Worm (Caenorhabditis elegans): ENCODE results near the gene F52E10.2.

Gene F52E10.2

DNA sequence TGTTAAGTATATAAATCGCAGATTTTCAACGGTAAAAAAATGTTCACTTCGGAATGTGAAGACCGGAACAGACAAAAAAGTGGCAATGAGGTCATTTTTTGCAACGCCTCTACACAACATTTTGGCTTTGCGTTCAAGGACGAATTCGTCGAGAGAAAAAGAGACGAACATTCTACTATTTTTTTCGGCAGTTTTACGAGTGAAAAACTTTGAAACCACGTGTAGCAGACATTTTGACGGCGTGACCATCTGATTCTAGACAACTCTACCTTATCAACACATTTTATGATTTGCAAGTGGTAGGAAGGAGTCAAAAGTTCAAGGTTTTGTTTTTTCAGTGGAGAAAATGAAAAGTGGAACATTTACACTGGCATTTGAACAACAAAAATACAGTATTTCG is 7.5 kb upstream of the F52E10.2 start:
- TF ChIP-seq nhr-25 (tag; optimal IDR thresholded peaks at IDR 0.05) (peak; percentile 84), tbx-2 (tag; optimal IDR thresholded peaks at IDR 0.05) (no peak)

DNA sequence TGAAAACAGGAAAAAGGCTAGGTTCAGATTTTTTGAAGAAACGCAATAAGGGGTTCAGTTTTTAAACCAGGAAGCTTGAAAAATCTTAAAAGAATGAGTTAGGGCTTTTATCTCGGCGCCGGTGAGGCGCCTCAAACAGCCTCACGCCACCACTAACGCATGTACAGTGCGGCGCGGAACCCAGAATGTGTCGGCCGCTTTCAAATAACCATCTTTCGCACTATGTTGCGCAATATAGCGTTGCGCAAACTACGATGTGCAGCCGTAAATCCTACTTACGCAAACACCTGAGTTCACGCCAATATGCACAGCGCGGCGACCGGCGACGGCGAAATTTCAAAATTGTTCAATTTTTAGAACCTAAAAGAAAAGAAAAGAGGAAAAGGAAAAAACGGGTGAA is 6.6 kb upstream of the F52E10.2 start:
- peak; percentile 81 for TF ChIP-seq snpc-4 (tag; optimal IDR thresholded peaks at IDR 0.05)
- no peak for TF ChIP-seq ceh-28 (tag; optimal IDR thresholded peaks at IDR 0.05)
- TF ChIP-seq elt-3 (tag; optimal IDR thresholded peaks at IDR 0.05): no peak
- TF ChIP-seq nhr-76 (tag; optimal IDR thresholded peaks at IDR 0.05): no peak
- no peak for TF ChIP-seq tbx-2 (tag; optimal IDR thresholded peaks at IDR 0.05)
- no peak for TF ChIP-seq eor-1 (tag; optimal IDR thresholded peaks at IDR 0.05)

DNA sequence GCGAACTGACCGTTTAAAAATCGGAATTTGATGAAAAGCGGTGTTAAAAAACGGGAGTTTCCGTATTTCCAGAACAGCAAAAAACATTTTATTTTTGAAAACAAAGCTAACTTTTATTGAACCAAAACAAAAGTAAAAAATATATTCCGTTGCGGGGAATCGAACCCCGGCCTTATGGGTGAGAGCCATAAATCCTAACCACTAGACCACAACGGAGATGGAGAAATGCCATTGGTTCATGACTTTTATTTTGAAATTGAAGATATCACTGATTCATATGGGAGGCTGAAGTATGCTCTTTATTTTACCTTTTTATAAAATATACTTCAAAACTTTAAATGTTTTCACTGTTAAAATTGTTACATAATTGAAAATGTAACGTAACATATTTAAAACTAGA is 2.1 kb upstream of the F52E10.2 start:
- no peak for TF ChIP-seq fkh-2 (tag; optimal IDR thresholded peaks at IDR 0.05)

DNA sequence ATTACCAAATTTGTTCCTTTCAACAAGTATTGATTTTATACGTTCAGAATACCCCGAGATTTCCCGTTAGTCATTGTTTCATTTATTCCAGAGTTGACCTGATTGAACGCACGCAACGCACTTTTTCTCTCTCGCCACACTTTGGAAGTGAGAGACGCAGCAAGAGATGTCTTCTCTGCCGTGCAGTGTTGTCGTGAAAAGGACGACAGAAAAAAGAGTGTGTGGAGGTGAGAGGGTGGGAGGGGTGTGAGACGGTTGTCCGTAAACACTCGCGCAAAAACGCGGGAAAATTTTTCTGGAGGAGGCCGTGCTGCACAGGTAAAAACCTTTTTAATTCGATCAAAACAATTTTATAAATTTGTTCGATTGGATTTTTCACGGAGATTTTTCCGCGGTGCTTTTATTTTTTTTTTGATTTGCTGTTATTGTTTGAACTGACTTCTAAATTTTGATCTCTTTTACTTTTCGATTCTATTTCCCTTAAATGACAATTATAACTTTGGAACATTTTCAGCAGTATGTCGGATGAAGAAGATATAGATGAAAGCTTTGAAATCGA is 7.7 kb downstream of the F52E10.2 start, which contains the start of gene sdc-1:
Gene sdc-1 (plus strand): TSS at position 509 of the 559 bp plus-strand sequence.
- TF ChIP-seq unc-62 (GFP tag; optimal IDR thresholded peaks at IDR 0.05) (no peak), ceh-9 (tag; optimal IDR thresholded peaks at IDR 0.05) (no peak), ceh-28 (tag; optimal IDR thresholded peaks at IDR 0.05) (peak; percentile 51), pqm-1 (tag; optimal IDR thresholded peaks at IDR 0.05) (no peak), ztf-11 (tag; optimal IDR thresholded peaks at IDR 0.05) (no peak), nfya-1 (tag; optimal IDR thresholded peaks at IDR 0.05; ENCODE audit: insufficient read depth) (peak; percentile 63), unc-39 (tag; optimal IDR thresholded peaks at IDR 0.05) (no peak), nhr-43 (tag; optimal IDR thresholded peaks at IDR 0.05; ENCODE audit: poor library complexity, severe bottlenecking) (no peak), jun-1 (tag; optimal IDR thresholded peaks at IDR 0.05) (no peak), pha-4 (tag; optimal IDR thresholded peaks at IDR 0.05) (peak; percentile 67), tbx-2 (tag; optimal IDR thresholded peaks at IDR 0.05) (no peak), skn-1 (tag; optimal IDR thresholded peaks at IDR 0.05) (peak; percentile 22), elt-2 (tag; optimal IDR thresholded peaks at IDR 0.05) (peak; percentile 32), hmg-11 (tag; optimal IDR thresholded peaks at IDR 0.05) (peak; percentile 28), nhr-23 (tag; optimal IDR thresholded peaks at IDR 0.05) (peak; percentile 49), eor-1 (tag; optimal IDR thresholded peaks at IDR 0.05) (no peak), lin-15B (tag; optimal IDR thresholded peaks at IDR 0.05) (peak; percentile 21), fkh-2 (tag; optimal IDR thresholded peaks at IDR 0.05) (no peak), nhr-237 (tag; optimal IDR thresholded peaks at IDR 0.05) (no peak), ceh-82 (tag; optimal IDR thresholded peaks at IDR 0.05) (no peak), nhr-77 (tag; optimal IDR thresholded peaks at IDR 0.05) (no peak), nhr-11 (tag; optimal IDR thresholded peaks at IDR 0.05) (no peak)

DNA sequence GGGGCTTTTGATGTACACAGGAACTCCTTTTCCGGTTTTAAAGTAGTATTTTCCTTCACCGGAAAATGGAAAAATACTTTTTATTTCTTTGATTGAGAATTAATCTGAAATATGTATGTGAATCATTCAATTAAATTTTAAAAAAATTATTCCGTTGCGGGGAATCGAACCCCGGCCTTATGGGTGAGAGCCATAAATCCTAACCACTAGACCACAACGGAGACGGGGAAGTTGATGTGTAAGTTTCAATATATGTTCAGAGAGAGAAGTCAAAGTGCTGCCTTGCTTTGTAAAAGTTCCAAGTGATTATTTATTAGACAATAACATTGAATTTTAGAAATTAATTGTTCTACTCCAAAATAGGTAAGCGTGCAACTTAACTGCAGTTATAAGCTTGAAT is 11.9 kb downstream of the F52E10.2 start:
- TF ChIP-seq lin-39 (tag; optimal IDR thresholded peaks at IDR 0.05): no peak
- no peak for TF ChIP-seq daf-12 (tag; optimal IDR thresholded peaks at IDR 0.05)
- no peak for TF ChIP-seq skn-1 (tag; optimal IDR thresholded peaks at IDR 0.05)
- no peak for TF ChIP-seq tbx-2 (tag; optimal IDR thresholded peaks at IDR 0.05)
- peak; percentile 14 for TF ChIP-seq egl-27 (tag; optimal IDR thresholded peaks at IDR 0.05)
- no peak for TF ChIP-seq ceh-28 (tag; optimal IDR thresholded peaks at IDR 0.05)
- no peak for TF ChIP-seq nhr-12 (tag; optimal IDR thresholded peaks at IDR 0.05)
- TF ChIP-seq fkh-10 (GFP tag; optimal IDR thresholded peaks at IDR 0.05): no peak
- peak; percentile 19 for TF ChIP-seq nfya-1 (tag; optimal IDR thresholded peaks at IDR 0.05; ENCODE audit: insufficient read depth)
- TF ChIP-seq unc-62 (GFP tag; optimal IDR thresholded peaks at IDR 0.05): no peak
- TF ChIP-seq fos-1 (tag; optimal IDR thresholded peaks at IDR 0.05): no peak
- peak; percentile 21 for TF ChIP-seq snpc-4 (tag; optimal IDR thresholded peaks at IDR 0.05)
- peak; percentile 26 for TF ChIP-seq nhr-77 (tag; optimal IDR thresholded peaks at IDR 0.05)
- TF ChIP-seq hmg-11 (tag; optimal IDR thresholded peaks at IDR 0.05): no peak
- TF ChIP-seq ztf-4 (tag; optimal IDR thresholded peaks at IDR 0.05): no peak
- TF ChIP-seq egl-5 (tag; optimal IDR thresholded peaks at IDR 0.05): no peak
- no peak for TF ChIP-seq ZK546.5 (tag; optimal IDR thresholded peaks at IDR 0.05)
- no peak for TF ChIP-seq ceh-9 (tag; optimal IDR thresholded peaks at IDR 0.05)
- TF ChIP-seq nhr-237 (tag; optimal IDR thresholded peaks at IDR 0.05): no peak
- TF ChIP-seq mdl-1 (tag; optimal IDR thresholded peaks at IDR 0.05): no peak
- TF ChIP-seq unc-39 (tag; optimal IDR thresholded peaks at IDR 0.05): no peak
- TF ChIP-seq ceh-16 (tag; optimal IDR thresholded peaks at IDR 0.05): no peak
- no peak for TF ChIP-seq elt-1 (tag; optimal IDR thresholded peaks at IDR 0.05)
- TF ChIP-seq sea-2 (GFP tag; optimal IDR thresholded peaks at IDR 0.05): no peak
- TF ChIP-seq lin-15B (tag; optimal IDR thresholded peaks at IDR 0.05): no peak
- TF ChIP-seq fkh-2 (tag; optimal IDR thresholded peaks at IDR 0.05): no peak
- TF ChIP-seq nhr-67 (tag; optimal IDR thresholded peaks at IDR 0.05): no peak
- no peak for TF ChIP-seq aly-2 (tag; optimal IDR thresholded peaks at IDR 0.05)
- no peak for TF ChIP-seq ztf-11 (tag; optimal IDR thresholded peaks at IDR 0.05)
- TF ChIP-seq nhr-43 (tag; optimal IDR thresholded peaks at IDR 0.05; ENCODE audit: poor library complexity, severe bottlenecking): peak; percentile 38
- TF ChIP-seq nhr-76 (tag; optimal IDR thresholded peaks at IDR 0.05): no peak
- no peak for TF ChIP-seq nhr-11 (tag; optimal IDR thresholded peaks at IDR 0.05)
- no peak for TF ChIP-seq pha-4 (tag; optimal IDR thresholded peaks at IDR 0.05)
- TF ChIP-seq R02D3.7 (tag; optimal IDR thresholded peaks at IDR 0.05): no peak
- no peak for TF ChIP-seq nhr-28 (tag; optimal IDR thresholded peaks at IDR 0.05)
